Worm (Caenorhabditis elegans) whole organism, L3 larva: ENCODE measurements around the gene scl-10.

Experiments used
- R02D3.7 ChIP-seq: fragments of 150-350 bp; optimal IDR thresholded peaks from 2 replicates; lab custom pipeline; 2014; ENCODE audit warnings: missing biosample characterization, missing genetic modification characterization
- aly-2 ChIP-seq: fragments of 150-350 bp; optimal IDR thresholded peaks from 2 replicates; lab custom pipeline; 2014; ENCODE audit warnings: missing biosample characterization, missing genetic modification characterization
- ceh-28 ChIP-seq: fragments of 150-350 bp; optimal IDR thresholded peaks from 2 replicates; lab custom pipeline; 2014; ENCODE audit warnings: missing biosample characterization, missing genetic modification reagents, missing genetic modification characterization
- ceh-82 ChIP-seq: fragments of 150-350 bp; optimal IDR thresholded peaks from 2 replicates; lab custom pipeline; 2014; ENCODE audit warnings: missing biosample characterization, missing genetic modification characterization
- ceh-9 ChIP-seq: sonication (generic microtip); optimal IDR thresholded peaks from 2 replicates; lab custom pipeline; 2018; ENCODE audit warnings: missing biosample characterization, missing genetic modification characterization
- daf-12 ChIP-seq: fragments of 150-350 bp; optimal IDR thresholded peaks from 2 replicates; lab custom pipeline; 2014; ENCODE audit warnings: missing biosample characterization, missing genetic modification reagents, missing genetic modification characterization
- egl-27 ChIP-seq: sonication (generic microtip); optimal IDR thresholded peaks from 4 replicates; lab custom pipeline; 2017; ENCODE audit warnings: missing biosample characterization, missing genetic modification reagents, missing genetic modification characterization
- egl-5 ChIP-seq: fragments of 150-350 bp; optimal IDR thresholded peaks from 2 replicates; lab custom pipeline; 2017; ENCODE audit warnings: missing biosample characterization, missing genetic modification reagents, missing genetic modification characterization, inconsistent platforms
- elt-2 ChIP-seq: sonication (generic microtip); optimal IDR thresholded peaks from 2 replicates; lab custom pipeline; 2016; ENCODE audit warnings: missing genetic modification reagents, mild to moderate bottlenecking, missing genetic modification characterization, missing compliant biosample characterization
- elt-3 ChIP-seq, 3 experiments: fragments of 150-350 bp in 1 of 3; sonication (generic microtip) in 2 of 3; optimal IDR thresholded peaks; 2 replicates in 2 of 3; 4 replicates in 1 of 3; lab custom pipeline; 2014 to 2017; ENCODE audit warnings: missing biosample characterization in 3 of 3, missing genetic modification characterization in 3 of 3
- eor-1 ChIP-seq, 2 experiments: fragments of 150-350 bp; optimal IDR thresholded peaks; 2 replicates each; lab custom pipeline; 2014 to 2018; ENCODE audit warnings: missing biosample characterization in 2 of 2, missing genetic modification characterization in 2 of 2
- fkh-10 ChIP-seq: sonication (generic microtip); optimal IDR thresholded peaks from 2 replicates; lab custom pipeline; 2017; ENCODE audit warnings: missing biosample characterization, missing genetic modification reagents, missing genetic modification characterization
- fkh-2 ChIP-seq: fragments of 150-350 bp; optimal IDR thresholded peaks from 2 replicates; lab custom pipeline; 2014; ENCODE audit warnings: missing biosample characterization, missing genetic modification reagents, missing genetic modification characterization
- fos-1 ChIP-seq: fragments of 150-350 bp; optimal IDR thresholded peaks from 2 replicates; lab custom pipeline; 2014; ENCODE audit warnings: missing biosample characterization, missing genetic modification characterization
- jun-1 ChIP-seq: fragments of 150-350 bp; optimal IDR thresholded peaks from 2 replicates; lab custom pipeline; 2014; ENCODE audit warnings: missing biosample characterization, missing genetic modification reagents, missing genetic modification characterization
- lin-39 ChIP-seq: fragments of 150-350 bp; optimal IDR thresholded peaks from 2 replicates; lab custom pipeline; 2018; ENCODE audit warnings: missing biosample characterization, missing genetic modification reagents, missing genetic modification characterization
- mml-1 ChIP-seq: fragments of 150-350 bp; sonication (generic microtip); optimal IDR thresholded peaks from 3 replicates; lab custom pipeline; 2014; ENCODE audit warnings: missing biosample characterization, missing genetic modification characterization
- nfya-1 ChIP-seq: sonication (generic microtip); optimal IDR thresholded peaks from 2 replicates; lab custom pipeline; 2017; ENCODE audit warnings: missing genetic modification characterization, mild to moderate bottlenecking, missing compliant biosample characterization, antibody characterized with exemption, moderate library complexity; ENCODE audit not compliant: insufficient read depth
- nhr-11 ChIP-seq: fragments of 150-350 bp; optimal IDR thresholded peaks from 2 replicates; lab custom pipeline; 2014; ENCODE audit warnings: missing biosample characterization, missing genetic modification characterization
- nhr-12 ChIP-seq: fragments of 150-350 bp; optimal IDR thresholded peaks from 2 replicates; lab custom pipeline; 2014; ENCODE audit warnings: missing biosample characterization, missing genetic modification characterization
- nhr-23 ChIP-seq: fragments of 150-350 bp; optimal IDR thresholded peaks from 2 replicates; lab custom pipeline; 2014; ENCODE audit warnings: missing biosample characterization, missing genetic modification reagents, missing genetic modification characterization
- nhr-237 ChIP-seq: fragments of 150-350 bp; optimal IDR thresholded peaks from 2 replicates; lab custom pipeline; 2014; ENCODE audit warnings: missing biosample characterization, missing genetic modification characterization
- nhr-25 ChIP-seq: sonication (generic microtip); optimal IDR thresholded peaks from 2 replicates; lab custom pipeline; 2017; ENCODE audit warnings: missing biosample characterization, missing genetic modification characterization
- nhr-67 ChIP-seq: fragments of 150-350 bp; optimal IDR thresholded peaks from 2 replicates; lab custom pipeline; 2014; ENCODE audit warnings: missing biosample characterization, missing genetic modification characterization
- nhr-77 ChIP-seq: fragments of 150-350 bp; optimal IDR thresholded peaks from 2 replicates; lab custom pipeline; 2014; ENCODE audit warnings: missing biosample characterization, missing genetic modification characterization
- pha-4 ChIP-seq: fragments of 150-350 bp; optimal IDR thresholded peaks from 2 replicates; lab custom pipeline; 2014; ENCODE audit warnings: missing biosample characterization, missing genetic modification reagents, missing genetic modification characterization
- pqm-1 ChIP-seq: fragments of 150-350 bp; optimal IDR thresholded peaks from 2 replicates; lab custom pipeline; 2017; ENCODE audit warnings: missing biosample characterization, missing genetic modification characterization, inconsistent platforms
- sea-2 ChIP-seq: fragments of 150-350 bp; sonication (generic microtip); optimal IDR thresholded peaks from 4 replicates; lab custom pipeline; 2014; ENCODE audit warnings: missing biosample characterization, missing genetic modification reagents, missing genetic modification characterization
- skn-1 ChIP-seq: fragments of 150-350 bp; optimal IDR thresholded peaks from 2 replicates; lab custom pipeline; 2014; ENCODE audit warnings: missing biosample characterization, missing genetic modification characterization
- snpc-4 ChIP-seq: fragments of 150-350 bp; optimal IDR thresholded peaks from 2 replicates; lab custom pipeline; 2014; ENCODE audit warnings: missing biosample characterization, missing genetic modification characterization
- tbx-2 ChIP-seq: sonication (generic microtip); optimal IDR thresholded peaks from 2 replicates; lab custom pipeline; 2016; ENCODE audit warnings: mild to moderate bottlenecking, missing genetic modification characterization, missing compliant biosample characterization
- unc-39 ChIP-seq: sonication (generic microtip); optimal IDR thresholded peaks from 4 replicates; lab custom pipeline; 2017; ENCODE audit warnings: missing biosample characterization, missing genetic modification characterization
- unc-62 ChIP-seq: fragments of 150-350 bp; sonication (generic microtip); optimal IDR thresholded peaks from 4 replicates; lab custom pipeline; 2014; ENCODE audit warnings: missing biosample characterization, missing genetic modification reagents, missing genetic modification characterization
- zag-1 ChIP-seq: fragments of 150-350 bp; optimal IDR thresholded peaks from 2 replicates; lab custom pipeline; 2014; ENCODE audit warnings: missing biosample characterization, missing genetic modification characterization
- ztf-11 ChIP-seq: fragments of 150-350 bp; optimal IDR thresholded peaks from 2 replicates; lab custom pipeline; 2014; ENCODE audit warnings: missing biosample characterization, missing genetic modification characterization
- ztf-4 ChIP-seq: fragments of 150-350 bp; optimal IDR thresholded peaks from 2 replicates; lab custom pipeline; 2014; ENCODE audit warnings: missing biosample characterization, missing genetic modification characterization

scl-10 gene

ce11 chrIV:13052568-13052967, 4.3 kb downstream of the scl-10 start, which contains the start of gene F49E11.7:
TSS of gene F49E11.7 (plus strand) at chrIV:13052868.
- no peak for TF ChIP-seq nhr-11 (tag; lab: Kevin White, UChicago)
- no peak for TF ChIP-seq lin-39
- TF ChIP-seq fkh-2 (tag; lab: Kevin White, UChicago): no peak
- no peak for TF ChIP-seq egl-5
- no peak for TF ChIP-seq R02D3.7 (tag; lab: Kevin White, UChicago)
- TF ChIP-seq nhr-23: no peak
- TF ChIP-seq, all 47 proteins: peak for 0

ce11 chrIV:13056026-13056425, 7.8 kb downstream of the scl-10 start, which contains the start of gene scl-1:
TSS of gene scl-1 (plus strand) at chrIV:13056326.
- no peak for TF ChIP-seq mml-1 (tag; lab: Kevin White, UChicago)
- TF ChIP-seq aly-2: no peak
- no peak for TF ChIP-seq jun-1 (tag; lab: Kevin White, UChicago)
- no peak for TF ChIP-seq nhr-67
- no peak for TF ChIP-seq fos-1 (tag; lab: Kevin White, UChicago)
- no peak for TF ChIP-seq nhr-25 (tag; lab: Kevin White, UChicago)
- TF ChIP-seq fkh-2 (tag; lab: Kevin White, UChicago): no peak
- TF ChIP-seq nhr-23: no peak
- no peak for TF ChIP-seq pha-4
- TF ChIP-seq unc-62 (GFP tag; lab: Kevin White, UChicago): no peak
- no peak for TF ChIP-seq R02D3.7 (tag; lab: Kevin White, UChicago)
- no peak for TF ChIP-seq ceh-82 (tag; lab: Kevin White, UChicago)
- TF ChIP-seq elt-3 (tag; optimal IDR thresholded peaks at IDR 0.05; lab: Kevin White, UChicago): no peak
- no peak for TF ChIP-seq skn-1 (tag; lab: Kevin White, UChicago)

- TF ChIP-seq elt-2 (tag; lab: Kevin White, UChicago) (peak; percentile 99), ztf-11 (no peak), jun-1 (tag; lab: Kevin White, UChicago) (peak; percentile 96), nhr-11 (tag; lab: Kevin White, UChicago) (no peak), pqm-1 (peak; percentile 99), fkh-10 (no peak), skn-1 (tag; lab: Kevin White, UChicago) (peak; percentile 19), pha-4 (peak; percentile 73)
These were observed 9.2 kb downstream of the scl-10 start, which contains the start of gene scl-2 for ce11 chrIV:13057418-13057817. TSS of gene scl-2 (plus strand) at chrIV:13057710.

ce11 chrIV:13059284-13059683, 11.0 kb downstream of the scl-10 start, which contains the start of gene scl-3:
TSS of gene scl-3 (plus strand) at chrIV:13059584.
- TF ChIP-seq lin-39 (no peak), zag-1 (tag; lab: Kevin White, UChicago) (no peak), pha-4 (no peak), ceh-28 (no peak), unc-39 (no peak), eor-1 (tag; optimal IDR thresholded peaks at IDR 0.05; lab: Kevin White, UChicago) (no peak), fkh-10 (no peak), nhr-11 (tag; lab: Kevin White, UChicago) (no peak), daf-12 (no peak), R02D3.7 (tag; lab: Kevin White, UChicago) (no peak), nhr-23 (no peak), nhr-77 (no peak), jun-1 (tag; lab: Kevin White, UChicago) (no peak), elt-3 (tag; optimal IDR thresholded peaks at IDR 0.05; lab: Kevin White, UChicago) (no peak), egl-27 (tag; lab: Kevin White, UChicago) (no peak), ceh-82 (tag; lab: Kevin White, UChicago) (no peak), ztf-4 (tag; lab: Kevin White, UChicago) (no peak), skn-1 (tag; lab: Kevin White, UChicago) (no peak), sea-2 (no peak), fos-1 (tag; lab: Kevin White, UChicago) (no peak)

ce11 chrIV:13063714-13064113, 15.5 kb downstream of the scl-10 start, which contains the start of gene scl-5:
TSS of gene scl-5 (plus strand) at chrIV:13064014.
- TF ChIP-seq nhr-25 (tag; lab: Kevin White, UChicago) (no peak), elt-3 (tag; optimal IDR thresholded peaks at IDR 0.05; lab: Kevin White, UChicago) (no peak), pqm-1 (no peak), zag-1 (tag; lab: Kevin White, UChicago) (no peak), mml-1 (tag; lab: Kevin White, UChicago) (no peak), sea-2 (no peak), ceh-28 (no peak), lin-39 (no peak), nhr-77 (no peak), daf-12 (no peak), ceh-9 (no peak), egl-5 (no peak), unc-39 (no peak), nhr-237 (tag; lab: Kevin White, UChicago) (no peak), nfya-1 (tag; lab: Kevin White, UChicago) (no peak), tbx-2 (tag; lab: Kevin White, UChicago) (no peak), pha-4 (no peak), snpc-4 (tag; lab: Kevin White, UChicago) (no peak), nhr-12 (tag; lab: Kevin White, UChicago) (no peak), ceh-82 (tag; lab: Kevin White, UChicago) (no peak)
